Fruit fly (Drosophila melanogaster): ENCODE results near the gene Papst2.

The Papst2 gene

dm6 chr3L:17004218-17004759, 38.3 kb upstream of the Papst2 start (continued):
- peak; percentile 93 for TF ChIP-seq CG2120 (GFP tag; optimal IDR thresholded peaks at IDR 0.05)
- TF ChIP-seq Ssrp (tag; optimal IDR thresholded peaks at IDR 0.05) = peak; percentile 85
- no peak for TF ChIP-seq usp (GFP tag; optimal IDR thresholded peaks at IDR 0.05)
- TF ChIP-seq sisA (GFP tag; IDR thresholded peaks at IDR 0.05) = peak; percentile 88
- peak; percentile 90 for TF ChIP-seq CG7786 (GFP tag; optimal IDR thresholded peaks at IDR 0.05)
- TF ChIP-seq CG17385 (GFP tag; optimal IDR thresholded peaks at IDR 0.05) = peak; percentile 83
- TF ChIP-seq Dref (GFP tag; IDR thresholded peaks at IDR 0.05) = no peak
- TF ChIP-seq peb (GFP tag; IDR thresholded peaks at IDR 0.05) = peak; percentile 72; the same call in 1 of the 2 replicates
- peak; percentile 61 for TF ChIP-seq CG34376 (GFP tag; optimal IDR thresholded peaks at IDR 0.05)
- TF ChIP-seq tll (GFP tag; optimal IDR thresholded peaks at IDR 0.05) = no peak
- TF ChIP-seq Nf-YA (GFP tag; IDR thresholded peaks at IDR 0.05) = peak; percentile 46; the same call in 1 of the 2 replicates
- TF ChIP-seq Usf (GFP tag; optimal IDR thresholded peaks at IDR 0.05) = peak; percentile 62
- peak; percentile 64; the same call in 1 of the 2 replicates for TF ChIP-seq CG10321 (GFP tag; IDR thresholded peaks at IDR 0.05)
- no peak for TF ChIP-seq lov (optimal IDR thresholded peaks at IDR 0.05)
- no peak; the same call in 2 of the 3 replicates for TF ChIP-seq lov (GFP tag; IDR thresholded peaks at IDR 0.05)
- TF ChIP-seq gsb-n (tag; optimal IDR thresholded peaks at IDR 0.05) = peak; percentile 63
- TF ChIP-seq CG6765 (GFP tag; optimal IDR thresholded peaks at IDR 0.05) = peak; percentile 75
- TF ChIP-seq pfk (GFP tag; optimal IDR thresholded peaks at IDR 0.05) = no peak
- TF ChIP-seq vfl (GFP tag; optimal IDR thresholded peaks at IDR 0.05) = peak; percentile 81
- TF ChIP-seq CG3163 (GFP tag; optimal IDR thresholded peaks at IDR 0.05) = peak; percentile 76
- peak; percentile 43 for TF ChIP-seq CG10431 (GFP tag; optimal IDR thresholded peaks at IDR 0.05)
- peak; percentile 93 for TF ChIP-seq CG7839 (tag; optimal IDR thresholded peaks at IDR 0.05)
- no peak for TF ChIP-seq gfzf (GFP tag; optimal IDR thresholded peaks at IDR 0.05)
- peak; percentile 91 for TF ChIP-seq CG8924 (tag; optimal IDR thresholded peaks at IDR 0.05)
- peak; percentile 91 for TF ChIP-seq CG11695 (GFP tag; IDR thresholded peaks at IDR 0.05)
- TF ChIP-seq slbo (GFP tag; IDR thresholded peaks at IDR 0.05) = peak; percentile 91
- TF ChIP-seq chinmo (GFP tag; IDR thresholded peaks at IDR 0.05; ENCODE audit: partially characterized antibody) = 0 out of 4 replicates have a peak, but pooled peaks have one; percentile 28
- peak; percentile 73 to 91 for TF ChIP-seq Pdp1 (GFP tag; optimal IDR thresholded peaks at IDR 0.05)
- peak; percentile 86 for TF ChIP-seq CG8944 (GFP tag; optimal IDR thresholded peaks at IDR 0.05)
- TF ChIP-seq Taf1 (GFP tag; IDR thresholded peaks at IDR 0.05) = peak; percentile 67
- TF ChIP-seq lab (GFP tag; optimal IDR thresholded peaks at IDR 0.05) = peak; percentile 84
- TF ChIP-seq E2f2 (GFP tag; IDR thresholded peaks at IDR 0.05) = peak; percentile 62
- peak; percentile 42 for TF ChIP-seq CG4707 (GFP tag; optimal IDR thresholded peaks at IDR 0.05)
- peak; percentile 85 for TF ChIP-seq CG17829 (tag; optimal IDR thresholded peaks at IDR 0.05)
- TF ChIP-seq ewg (GFP tag; optimal IDR thresholded peaks at IDR 0.05) = peak; percentile 73
- peak; percentile 50 for TF ChIP-seq CTCF (GFP tag; optimal IDR thresholded peaks at IDR 0.05)
- TF ChIP-seq CG12155 (GFP tag; optimal IDR thresholded peaks at IDR 0.05) = peak; percentile 73
- peak; percentile 86 for TF ChIP-seq disco-r (GFP tag; optimal IDR thresholded peaks at IDR 0.05)
- peak; percentile 76 for TF ChIP-seq CG3838 (GFP tag; optimal IDR thresholded peaks at IDR 0.05)
- TF ChIP-seq pum (GFP tag; optimal IDR thresholded peaks at IDR 0.05) = peak; percentile 90
- peak; percentile 55 for TF ChIP-seq CG30020 (tag; optimal IDR thresholded peaks at IDR 0.05)
- peak; percentile 63 for TF ChIP-seq Awh (GFP tag; IDR thresholded peaks at IDR 0.05)
- peak; percentile 33; the same call in 1 of the 2 replicates for TF ChIP-seq CG10959 (GFP tag; IDR thresholded peaks at IDR 0.05)
- peak; percentile 88 for TF ChIP-seq crc (GFP tag; optimal IDR thresholded peaks at IDR 0.05)
- peak; percentile 82 for TF ChIP-seq az2 (GFP tag; optimal IDR thresholded peaks at IDR 0.05)
- TF ChIP-seq crp (GFP tag; optimal IDR thresholded peaks at IDR 0.05) = peak in 1 of 2 experiments; percentile 22
- TF ChIP-seq CG9215 (GFP tag; IDR thresholded peaks at IDR 0.05) = peak; percentile 82
- peak; percentile 87 for TF ChIP-seq CG18262 (tag; optimal IDR thresholded peaks at IDR 0.05)
- peak; percentile 68 for TF ChIP-seq H2.0 (GFP tag; IDR thresholded peaks at IDR 0.05)
- TF ChIP-seq CG7372 (GFP tag; IDR thresholded peaks at IDR 0.05) = peak; percentile 82
- peak; percentile 50; the same call in 1 of the 2 replicates for TF ChIP-seq sim (GFP tag; IDR thresholded peaks at IDR 0.05)

Data from whole organism, embryonic.